Fruit fly (Drosophila melanogaster) whole organism, wandering third instar larva: ENCODE measurements around the gene CG44158.
A peak's percentile ranks its signal among the peaks of the same experiment; 100 is the strongest.

ENCODE experiments used
- Abd-B ChIP-seq: fragments of >200 bp; optimal IDR thresholded peaks from 2 replicates; lab custom pipeline; 2017; ENCODE audit warnings: missing biosample characterization, missing genetic modification characterization
- CG32264 ChIP-seq: fragments of 200-800 bp; sonication (Bioruptor generic); optimal IDR thresholded peaks from 2 replicates; lab custom pipeline; 2016; ENCODE audit warnings: missing biosample characterization, missing genetic modification characterization
- CG9705 ChIP-seq: fragments of 200-800 bp; sonication (Bioruptor generic); optimal IDR thresholded peaks from 2 replicates; lab custom pipeline; 2018; ENCODE audit warnings: missing biosample characterization, mild to moderate bottlenecking, missing genetic modification characterization
- Dfd ChIP-seq: fragments of >200 bp; optimal IDR thresholded peaks from 2 replicates; lab custom pipeline; 2017; ENCODE audit warnings: missing biosample characterization, missing genetic modification characterization
- Dif ChIP-seq: fragments of 200-275, 200-300 bp; sonication (Bioruptor generic); optimal IDR thresholded peaks from 2 replicates; lab custom pipeline; 2018; ENCODE audit warnings: missing biosample characterization, missing genetic modification characterization; ENCODE audit not compliant: partially characterized antibody
- GATAd ChIP-seq: sonication (Bioruptor generic); optimal IDR thresholded peaks from 2 replicates; lab custom pipeline; 2016; ENCODE audit warnings: missing biosample characterization, missing genetic modification characterization
- HLH106 ChIP-seq: fragments of 200-800 bp; optimal IDR thresholded peaks from 3 replicates; lab custom pipeline; 2019; ENCODE audit warnings: missing biosample characterization, mild to moderate bottlenecking, missing genetic modification characterization, moderate library complexity
- Hnf4 ChIP-seq: fragments of 200-800 bp; sonication (Bioruptor generic); optimal IDR thresholded peaks from 2 replicates; lab custom pipeline; 2016; ENCODE audit warnings: missing biosample characterization, mild to moderate bottlenecking, missing genetic modification characterization
- Hr78 ChIP-seq: fragments of >200 bp; optimal IDR thresholded peaks from 2 replicates; lab custom pipeline; 2017; ENCODE audit warnings: missing biosample characterization, missing genetic modification characterization
- Hr83 ChIP-seq: fragments of 200-300 bp; sonication (Bioruptor generic); optimal IDR thresholded peaks from 2 replicates; lab custom pipeline; 2016; ENCODE audit warnings: missing biosample characterization, mild to moderate bottlenecking, missing genetic modification characterization, moderate library complexity; ENCODE audit not compliant: poor library complexity, severe bottlenecking
- Jra ChIP-seq: sonication (Bioruptor generic); optimal IDR thresholded peaks from 2 replicates; lab custom pipeline; 2016; ENCODE audit warnings: missing biosample characterization, missing genetic modification characterization
- Mio ChIP-seq: sonication (Bioruptor generic); optimal IDR thresholded peaks from 2 replicates; lab custom pipeline; 2016; ENCODE audit warnings: missing biosample characterization, missing genetic modification characterization
- Myc ChIP-seq: fragments of >200 bp; optimal IDR thresholded peaks from 2 replicates; lab custom pipeline; 2017
- N ChIP-seq: fragments of >200 bp; optimal IDR thresholded peaks from 2 replicates; lab custom pipeline; 2018; ENCODE audit warnings: missing biosample characterization, missing external identifiers, missing genetic modification characterization
- OdsH ChIP-seq: fragments of 200-800 bp; sonication (Bioruptor generic); optimal IDR thresholded peaks from 2 replicates; lab custom pipeline; 2016; ENCODE audit warnings: missing biosample characterization, mild to moderate bottlenecking, missing genetic modification characterization
- Rel ChIP-seq, 2 experiments: fragments of 200-800 bp; sonication (Bioruptor generic) in 1 of 2; optimal IDR thresholded peaks; 2 replicates in 1 of 2; 3 replicates in 1 of 2; lab custom pipeline; 2016 to 2019; ENCODE audit warnings: mild to moderate bottlenecking in 2 of 2, missing biosample characterization in 2 of 2, missing genetic modification characterization in 2 of 2, moderate library complexity in 1 of 2
- Sp1 ChIP-seq: fragments of 200-800 bp; sonication (Bioruptor generic); optimal IDR thresholded peaks from 3 replicates; lab custom pipeline; 2019; ENCODE audit warnings: missing biosample characterization, mild to moderate bottlenecking, missing genetic modification characterization, moderate library complexity
- Vsx2 ChIP-seq: fragments of 200-300, 225-300 bp; sonication (Bioruptor generic); optimal IDR thresholded peaks from 2 replicates; lab custom pipeline; 2018; ENCODE audit warnings: missing biosample characterization, missing genetic modification characterization; ENCODE audit not compliant: partially characterized antibody
- br ChIP-seq: fragments of 200-800 bp; sonication (Bioruptor generic); optimal IDR thresholded peaks from 2 replicates; lab custom pipeline; 2016; ENCODE audit warnings: missing biosample characterization, missing genetic modification characterization
- brk ChIP-seq: fragments of 200-800 bp; sonication (Bioruptor generic); optimal IDR thresholded peaks from 2 replicates; lab custom pipeline; 2016; ENCODE audit warnings: missing biosample characterization, mild to moderate bottlenecking, missing genetic modification characterization
- dl ChIP-seq, 2 experiments: fragments of 175-275, 200-275 bp in 1 of 2; fragments of 200-275 bp in 1 of 2; sonication (Bioruptor generic); optimal IDR thresholded peaks; lab custom pipeline; 2018; ENCODE audit warnings: mild to moderate bottlenecking in 2 of 2, missing biosample characterization in 2 of 2, missing genetic modification characterization in 2 of 2, moderate library complexity in 2 of 2; ENCODE audit not compliant: partially characterized antibody in 2 of 2, insufficient read depth in 1 of 2
- dmrt93B ChIP-seq: fragments of 200-800 bp; sonication (Bioruptor generic); optimal IDR thresholded peaks from 2 replicates; lab custom pipeline; 2018; ENCODE audit warnings: missing biosample characterization, mild to moderate bottlenecking, missing genetic modification characterization
- dsf ChIP-seq: sonication (Bioruptor generic); optimal IDR thresholded peaks from 2 replicates; lab custom pipeline; 2016; ENCODE audit warnings: missing biosample characterization, missing genetic modification characterization, borderline replicate concordance
- ey ChIP-seq: fragments of 200-800 bp; sonication (Bioruptor generic); optimal IDR thresholded peaks from 2 replicates; lab custom pipeline; 2016; ENCODE audit warnings: missing biosample characterization, missing genetic modification characterization
- foxo ChIP-seq, 2 experiments: fragments of 200-800 bp; sonication (Bioruptor generic); optimal IDR thresholded peaks; 2 replicates in 1 of 2; 3 replicates in 1 of 2; lab custom pipeline; 2016 to 2017; ENCODE audit warnings: missing biosample characterization in 2 of 2, missing genetic modification characterization in 2 of 2
- fru ChIP-seq: fragments of 200-800 bp; sonication (Bioruptor generic); optimal IDR thresholded peaks from 3 replicates; lab custom pipeline; 2016; ENCODE audit warnings: missing biosample characterization, mild to moderate bottlenecking, missing genetic modification characterization
- h ChIP-seq: fragments of 200-800 bp; sonication (Bioruptor generic); optimal IDR thresholded peaks from 3 replicates; lab custom pipeline; 2016; ENCODE audit warnings: missing biosample characterization, mild to moderate bottlenecking, missing genetic modification characterization
- jim ChIP-seq: fragments of 175-275, 200-325 bp; sonication (Bioruptor generic); optimal IDR thresholded peaks from 2 replicates; lab custom pipeline; 2016; ENCODE audit warnings: missing biosample characterization, mild to moderate bottlenecking, missing genetic modification characterization
- lola ChIP-seq: fragments of >200 bp; optimal IDR thresholded peaks from 2 replicates; lab custom pipeline; 2017; ENCODE audit warnings: missing biosample characterization, missing genetic modification characterization
- pan ChIP-seq: fragments of >200 bp; optimal IDR thresholded peaks from 2 replicates; lab custom pipeline; 2017
- psq ChIP-seq: fragments of 200-800 bp; sonication (Bioruptor generic); optimal IDR thresholded peaks from 3 replicates; lab custom pipeline; 2017; ENCODE audit warnings: missing biosample characterization, mild to moderate bottlenecking, missing genetic modification characterization, moderate library complexity
- rgr ChIP-seq: fragments of 200-800 bp; sonication (Bioruptor generic); optimal IDR thresholded peaks from 3 replicates; lab custom pipeline; 2016; ENCODE audit warnings: missing biosample characterization, mild to moderate bottlenecking, missing genetic modification characterization
- sage ChIP-seq: fragments of 200-800 bp; sonication (Bioruptor generic); optimal IDR thresholded peaks from 2 replicates; lab custom pipeline; 2016; ENCODE audit warnings: missing biosample characterization, mild to moderate bottlenecking, missing genetic modification characterization
- sv ChIP-seq: fragments of 200-800 bp; sonication (Bioruptor generic); optimal IDR thresholded peaks from 3 replicates; lab custom pipeline; 2016; ENCODE audit warnings: missing biosample characterization, missing genetic modification characterization
- tai ChIP-seq: sonication (Bioruptor generic); optimal IDR thresholded peaks from 2 replicates; lab custom pipeline; 2016; ENCODE audit warnings: missing biosample characterization, missing genetic modification characterization
- usp ChIP-seq: fragments of >200 bp; optimal IDR thresholded peaks from 2 replicates; lab custom pipeline; 2017; ENCODE audit warnings: missing biosample characterization, missing genetic modification characterization
- woc ChIP-seq: sonication (Bioruptor generic); optimal IDR thresholded peaks from 2 replicates; lab custom pipeline; 2016; ENCODE audit warnings: missing biosample characterization, mild to moderate bottlenecking, missing genetic modification characterization

The CG44158 gene

dm6 chr3R:18199177-18199884 lies 9.2 kb upstream of the CG44158 start, which contains the start of the genes Ssdp and CG7985:
Ssdp (minus strand) TSS chr3R:18199595.
CG7985 (plus strand) TSS chr3R:18199857.
- TF ChIP-seq Vsx2 (GFP tag; lab: Kevin White, UChicago) = peak; percentile 11
- no peak for TF ChIP-seq Hr78 (GFP tag; lab: Kevin White, UChicago)
- TF ChIP-seq woc (GFP tag; lab: Kevin White, UChicago) = peak; percentile 2
- no peak for TF ChIP-seq ey
- no peak for TF ChIP-seq usp (GFP tag; lab: Kevin White, UChicago)
- peak; percentile 3 for TF ChIP-seq br (GFP tag; lab: Kevin White, UChicago)
- TF ChIP-seq h (GFP tag; lab: Kevin White, UChicago) = peak; percentile 31
- TF ChIP-seq psq (GFP tag; lab: Kevin White, UChicago) = peak; percentile 97

dm6 chr3R:18199885-18200249 lies 8.7 kb upstream of the CG44158 start:
- TF ChIP-seq Rel (GFP tag; optimal IDR thresholded peaks at IDR 0.05; lab: Kevin White, UChicago) (no peak), Rel (tag; optimal IDR thresholded peaks at IDR 0.05; lab: Kevin White, UChicago) (peak; percentile 80), rgr (GFP tag; lab: Kevin White, UChicago) (no peak)

- no peak for TF ChIP-seq Myc (lab: Kevin White, UChicago)
- TF ChIP-seq fru (GFP tag; lab: Kevin White, UChicago) = peak; percentile 23
- TF ChIP-seq h (GFP tag; lab: Kevin White, UChicago) = peak; percentile 55
- TF ChIP-seq sv (GFP tag; lab: Kevin White, UChicago) = peak; percentile 12
- peak; percentile 4 for TF ChIP-seq Jra
- no peak for TF ChIP-seq HLH106 (tag; lab: Kevin White, UChicago)
- TF ChIP-seq foxo (GFP tag; optimal IDR thresholded peaks at IDR 0.05; lab: Kevin White, UChicago) = peak in 1 of 2 experiments; percentile 51
- TF ChIP-seq Abd-B (GFP tag; lab: Kevin White, UChicago) = no peak
- TF ChIP-seq woc (GFP tag; lab: Kevin White, UChicago) = peak; percentile 35
- TF ChIP-seq usp (GFP tag; lab: Kevin White, UChicago) = no peak
- peak; percentile 53 for TF ChIP-seq ey
- no peak for TF ChIP-seq Vsx2 (GFP tag; lab: Kevin White, UChicago)
- TF ChIP-seq rgr (GFP tag; lab: Kevin White, UChicago) = peak; percentile 47
- no peak for TF ChIP-seq Rel (GFP tag; optimal IDR thresholded peaks at IDR 0.05; lab: Kevin White, UChicago)
- TF ChIP-seq Rel (tag; optimal IDR thresholded peaks at IDR 0.05; lab: Kevin White, UChicago) = no peak
- peak; percentile 35 for TF ChIP-seq br (GFP tag; lab: Kevin White, UChicago)
- TF ChIP-seq Hnf4 (GFP tag; lab: Kevin White, UChicago) = no peak
- no peak for TF ChIP-seq pan (lab: Kevin White, UChicago)
- TF ChIP-seq Mio (GFP tag; lab: Kevin White, UChicago) = no peak
- TF ChIP-seq jim = no peak
- TF ChIP-seq sage (GFP tag; lab: Kevin White, UChicago) = no peak
- no peak for TF ChIP-seq N (GFP tag; lab: Kevin White, UChicago)
- TF ChIP-seq CG32264 (GFP tag; lab: Kevin White, UChicago) = no peak
- TF ChIP-seq dl (GFP tag; optimal IDR thresholded peaks at IDR 0.05; lab: Kevin White, UChicago; ENCODE audit: insufficient read depth in 1 of 2, partially characterized antibody in 2 of 2) = no peak
- no peak for TF ChIP-seq Sp1 (GFP tag; lab: Kevin White, UChicago)
- TF ChIP-seq dsf (GFP tag; lab: Kevin White, UChicago) = peak; percentile 3
- TF ChIP-seq Dif (GFP tag; lab: Kevin White, UChicago) = no peak
- TF ChIP-seq Hr83 (GFP tag; lab: Kevin White, UChicago) = peak; percentile 24
- no peak for TF ChIP-seq CG9705 (GFP tag; lab: Kevin White, UChicago)
- no peak for TF ChIP-seq GATAd (GFP tag; lab: Kevin White, UChicago)
- TF ChIP-seq Dfd (GFP tag; lab: Kevin White, UChicago) = no peak
- no peak for TF ChIP-seq dmrt93B (GFP tag; lab: Kevin White, UChicago)
- TF ChIP-seq tai = no peak
- no peak for TF ChIP-seq OdsH
- TF ChIP-seq brk (GFP tag; lab: Kevin White, UChicago) = no peak
- TF ChIP-seq psq (GFP tag; lab: Kevin White, UChicago) = peak; percentile 1
- TF ChIP-seq lola (GFP tag; lab: Kevin White, UChicago) = no peak
Observed at dm6 chr3R:18215300-18215699, 6.7 kb downstream of the CG44158 start.
